Worm (Caenorhabditis elegans) whole organism, young adult: ENCODE measurements around the gene Y75B12A.2.

ENCODE experiments used
- F33H1.4 ChIP-seq: fragments of 200-800 bp; sonication (Bioruptor generic); IDR thresholded peaks from 2 replicates; pipeline ENCODE4 v1.3.6; 2022; ENCODE audit warnings: missing genetic modification reagents, missing genetic modification characterization, missing compliant biosample characterization
- F55B11.4 ChIP-seq: sonication (generic microtip); optimal IDR thresholded peaks from 2 replicates; lab custom pipeline; 2016; ENCODE audit warnings: missing compliant biosample characterization, missing genetic modification characterization, borderline replicate concordance; ENCODE audit not compliant: insufficient read depth
- Y56A3A.18 ChIP-seq: fragments of 200-800 bp; sonication (Bioruptor generic); IDR thresholded peaks from 2 replicates; pipeline ENCODE4 v1.3.6; 2022; ENCODE audit warnings: missing genetic modification reagents, missing genetic modification characterization, missing compliant biosample characterization
- dpff-1 ChIP-seq: sonication (generic microtip); optimal IDR thresholded peaks from 2 replicates; lab custom pipeline; 2017; ENCODE audit warnings: mild to moderate bottlenecking, missing genetic modification characterization, missing compliant biosample characterization
- lsy-27 ChIP-seq: sonication (generic microtip); optimal IDR thresholded peaks from 2 replicates; lab custom pipeline; 2017; ENCODE audit warnings: missing genetic modification characterization, mild to moderate bottlenecking, missing compliant biosample characterization, antibody characterized with exemption, missing genotype, borderline replicate concordance; ENCODE audit not compliant: insufficient read depth
- madf-8 ChIP-seq: fragments of 200-800 bp; sonication (Bioruptor generic); conservative IDR thresholded peaks from 2 replicates; pipeline ENCODE4 v1.3.6; 2022; ENCODE audit warnings: missing genetic modification reagents, missing genetic modification characterization, missing compliant biosample characterization
- mxl-1 ChIP-seq: sonication (generic microtip); optimal IDR thresholded peaks from 2 replicates; lab custom pipeline; 2016; ENCODE audit warnings: missing genetic modification characterization, missing compliant biosample characterization
- nhr-120 ChIP-seq: fragments of 200-800 bp; sonication (Bioruptor generic); IDR thresholded peaks from 2 replicates; pipeline ENCODE4 v1.3.6; 2022; ENCODE audit warnings: missing genetic modification characterization, missing compliant biosample characterization
- pha-4 ChIP-seq: fragments of 150-350 bp; sonication (generic microtip); optimal IDR thresholded peaks from 2 replicates; lab custom pipeline; 2014; ENCODE audit warnings: missing biosample characterization, missing genetic modification reagents, missing genetic modification characterization
- sea-2 ChIP-seq: fragments of 200-800 bp; sonication (Bioruptor generic); IDR thresholded peaks from 2 replicates; pipeline ENCODE4 v1.3.6; 2022; ENCODE audit warnings: missing genetic modification characterization, missing compliant biosample characterization
- unc-62 ChIP-seq: fragments of 150-350 bp; optimal IDR thresholded peaks from 2 replicates; lab custom pipeline; 2014; ENCODE audit warnings: missing biosample characterization, missing genetic modification reagents, missing genetic modification characterization

ce11 chrV:15139811-15140210 lies 30.5 kb downstream of the Y75B12A.2 start:
- no peak for TF ChIP-seq dpff-1 (tag; lab: Kevin White, UChicago)
- TF ChIP-seq lsy-27, result no peak
- TF ChIP-seq unc-62 (GFP tag; lab: Kevin White, UChicago), result no peak
- no peak for TF ChIP-seq pha-4 (tag; lab: Kevin White, UChicago)
- no peak for TF ChIP-seq nhr-120 (GFP tag; lab: Robert Waterston, UW)
- TF ChIP-seq F33H1.4, result no peak
- no peak for TF ChIP-seq Y56A3A.18 (GFP tag; lab: Robert Waterston, UW)
- no peak for TF ChIP-seq madf-8 (GFP tag; lab: Robert Waterston, UW)
- no peak for TF ChIP-seq mxl-1 (tag; lab: Kevin White, UChicago)
- no peak for TF ChIP-seq sea-2
- TF ChIP-seq F55B11.4 (tag; lab: Kevin White, UChicago), result no peak
